Fruit fly (Drosophila melanogaster) whole organism, embryonic: ENCODE measurements around the gene HIP-R.

Experiments used
- CG10431 ChIP-seq: fragments of 200-800 bp; sonication (Bioruptor generic); optimal IDR thresholded peaks from 3 replicates; lab custom pipeline; 2018; ENCODE audit warnings: missing biosample characterization, mild to moderate bottlenecking, missing genetic modification characterization
- CG10462 ChIP-seq: fragments of 200-800 bp; sonication (Bioruptor generic); optimal IDR thresholded peaks from 2 replicates; lab custom pipeline; 2016; ENCODE audit warnings: missing biosample characterization, missing genetic modification characterization
- CG11093 ChIP-seq: fragments of 200-800 bp; sonication (Bioruptor generic); IDR thresholded peaks from 3 replicates; pipeline ENCODE4 v1.3.6; 2022; ENCODE audit warnings: missing biosample characterization, missing genetic modification characterization
- CG11398 ChIP-seq: fragments of 200-800 bp; sonication (Bioruptor generic); optimal IDR thresholded peaks from 2 replicates; lab custom pipeline; 2016; ENCODE audit warnings: missing biosample characterization, missing genetic modification characterization
- CG11456 ChIP-seq: fragments of 200-800 bp; sonication (Bioruptor generic); IDR thresholded peaks from 3 replicates; pipeline ENCODE4 v1.3.6; 2022; ENCODE audit warnings: missing biosample characterization, missing genetic modification characterization
- CG12769 ChIP-seq: fragments of 200-800 bp; sonication (Bioruptor generic); optimal IDR thresholded peaks from 2 replicates; lab custom pipeline; 2019; ENCODE audit warnings: missing biosample characterization, mild to moderate bottlenecking, missing genetic modification characterization, moderate library complexity
- CG13894 ChIP-seq: fragments of 200-800 bp; sonication (Bioruptor generic); optimal IDR thresholded peaks from 3 replicates; lab custom pipeline; 2018; ENCODE audit warnings: missing biosample characterization, mild to moderate bottlenecking, missing genetic modification characterization, moderate library complexity
- CG14667 ChIP-seq: fragments of 200-800 bp; sonication (Bioruptor generic); IDR thresholded peaks from 2 replicates; pipeline ENCODE4 v1.3.6; 2022; ENCODE audit warnings: missing biosample characterization, missing genetic modification characterization
- CG1603 ChIP-seq: fragments of 200-800 bp; sonication (Bioruptor generic); optimal IDR thresholded peaks from 2 replicates; lab custom pipeline; 2019; ENCODE audit warnings: missing biosample characterization, mild to moderate bottlenecking, missing genetic modification characterization, moderate library complexity
- CG2116 ChIP-seq: fragments of 200-800 bp; sonication (Bioruptor generic); optimal IDR thresholded peaks from 3 replicates; lab custom pipeline; 2018; ENCODE audit warnings: missing biosample characterization, mild to moderate bottlenecking, missing genetic modification characterization
- CG2199 ChIP-seq: fragments of 200-800 bp; sonication (Bioruptor generic); IDR thresholded peaks from 3 replicates; pipeline ENCODE4 v1.3.6; 2022; ENCODE audit warnings: missing biosample characterization, missing genetic modification characterization
- CG34376 ChIP-seq: fragments of 200-800 bp; sonication (Bioruptor generic); optimal IDR thresholded peaks from 2 replicates; lab custom pipeline; 2018; ENCODE audit warnings: missing biosample characterization, mild to moderate bottlenecking, missing genetic modification characterization
- CG3838 ChIP-seq: fragments of 200-800 bp; sonication (Bioruptor generic); optimal IDR thresholded peaks from 3 replicates; lab custom pipeline; 2016; ENCODE audit warnings: missing biosample characterization, missing genetic modification characterization
- CG4424 ChIP-seq: fragments of 200-800 bp; sonication (Bioruptor generic); optimal IDR thresholded peaks from 3 replicates; lab custom pipeline; 2016; ENCODE audit warnings: missing biosample characterization, missing genetic modification characterization
- CG5953 ChIP-seq: fragments of 200-800 bp; sonication (Bioruptor generic); IDR thresholded peaks from 2 replicates; pipeline ENCODE4 v1.3.6; 2022; ENCODE audit warnings: missing biosample characterization, missing genetic modification characterization
- CG6272 ChIP-seq: fragments of 200-800 bp; sonication (Bioruptor generic); IDR thresholded peaks from 2 replicates; pipeline ENCODE4 v1.3.6; 2022; ENCODE audit warnings: missing biosample characterization, missing genetic modification characterization
- CG6765 ChIP-seq: fragments of 200-800 bp; sonication (Bioruptor generic); optimal IDR thresholded peaks from 3 replicates; lab custom pipeline; 2017; ENCODE audit warnings: missing biosample characterization, mild to moderate bottlenecking, missing genetic modification characterization
- CG8924 ChIP-seq: fragments of 200-800 bp; optimal IDR thresholded peaks from 3 replicates; lab custom pipeline; 2019; ENCODE audit warnings: missing biosample characterization, mild to moderate bottlenecking, missing genetic modification characterization, moderate library complexity
- CG9437 ChIP-seq: fragments of 200-800 bp; sonication (Bioruptor generic); optimal IDR thresholded peaks from 2 replicates; lab custom pipeline; 2018; ENCODE audit warnings: missing biosample characterization, mild to moderate bottlenecking, missing genetic modification characterization
- CG9876 ChIP-seq: fragments of 200-800 bp; sonication (Bioruptor generic); optimal IDR thresholded peaks from 2 replicates; lab custom pipeline; 2016; ENCODE audit warnings: missing biosample characterization, missing genetic modification characterization
- D19A ChIP-seq: fragments of 200-800 bp; optimal IDR thresholded peaks from 3 replicates; lab custom pipeline; 2019; ENCODE audit warnings: missing biosample characterization, mild to moderate bottlenecking, missing genetic modification characterization, moderate library complexity
- H2.0 ChIP-seq: fragments of 200-800 bp; sonication (Bioruptor generic); IDR thresholded peaks from 2 replicates; pipeline ENCODE4 v1.3.6; 2022; ENCODE audit warnings: missing biosample characterization, missing genetic modification characterization
- HLHmδ ChIP-seq: fragments of 200-800 bp; sonication (Bioruptor generic); optimal IDR thresholded peaks from 2 replicates; lab custom pipeline; 2018; ENCODE audit warnings: missing biosample characterization, mild to moderate bottlenecking, missing genetic modification characterization, moderate library complexity
- MBD-R2 ChIP-seq: fragments of 200-800 bp; sonication (Bioruptor generic); IDR thresholded peaks from 2 replicates; pipeline ENCODE4 v1.3.6; 2022; ENCODE audit warnings: missing biosample characterization, missing genetic modification characterization
- Max ChIP-seq: fragments of 200-800 bp; sonication (Bioruptor generic); optimal IDR thresholded peaks from 2 replicates; lab custom pipeline; 2016; ENCODE audit warnings: missing biosample characterization, mild to moderate bottlenecking, missing genetic modification characterization
- NFAT ChIP-seq: fragments of 200-800 bp; sonication (Bioruptor generic); IDR thresholded peaks from 2 replicates; pipeline ENCODE4 v1.3.6; 2022; ENCODE audit warnings: missing biosample characterization, missing genetic modification characterization
- Nf-YA ChIP-seq: fragments of 200-800 bp; sonication (Bioruptor generic); IDR thresholded peaks from 2 replicates; pipeline ENCODE4 v1.3.6; 2022; ENCODE audit warnings: missing biosample characterization, missing genetic modification characterization
- Oaz ChIP-seq: fragments of 200-800 bp; sonication (Bioruptor generic); IDR thresholded peaks from 2 replicates; pipeline ENCODE4 v1.3.6; 2022; ENCODE audit warnings: missing biosample characterization, missing genetic modification characterization
- Oli ChIP-seq: fragments of 200-800 bp; sonication (Bioruptor generic); optimal IDR thresholded peaks from 2 replicates; lab custom pipeline; 2018; ENCODE audit warnings: missing biosample characterization, mild to moderate bottlenecking, missing genetic modification characterization, moderate library complexity
- Optix ChIP-seq: fragments of 200-800 bp; sonication (Bioruptor generic); IDR thresholded peaks from 3 replicates; pipeline ENCODE4 v1.3.6; 2022; ENCODE audit warnings: missing biosample characterization, missing genetic modification characterization
- Six4 ChIP-seq: fragments of 200-800 bp; sonication (Bioruptor generic); optimal IDR thresholded peaks from 2 replicates; lab custom pipeline; 2016; ENCODE audit warnings: missing biosample characterization, missing genetic modification characterization
- Sox100B ChIP-seq: fragments of 200-800 bp; sonication (Bioruptor generic); optimal IDR thresholded peaks from 3 replicates; lab custom pipeline; 2018; ENCODE audit warnings: missing biosample characterization, mild to moderate bottlenecking, missing genetic modification characterization
- Stat92E ChIP-seq, 3 experiments: fragments of >200 bp in 2 of 3; fragments of 200-800 bp in 1 of 3; sonication (Bioruptor generic) in 1 of 3; optimal IDR thresholded peaks; 2 replicates each; lab custom pipeline; 2017 to 2019; ENCODE audit warnings: missing biosample characterization in 3 of 3, missing genetic modification characterization in 3 of 3, mild to moderate bottlenecking in 1 of 3, moderate library complexity in 1 of 3
- TFAM ChIP-seq: fragments of 200-800 bp; sonication (Bioruptor generic); optimal IDR thresholded peaks from 2 replicates; lab custom pipeline; 2017; ENCODE audit warnings: missing biosample characterization, missing genetic modification characterization, inconsistent platforms
- croc ChIP-seq: fragments of 200-800 bp; sonication (Bioruptor generic); conservative IDR thresholded peaks from 3 replicates; pipeline ENCODE4 v1.3.6; 2022; ENCODE audit warnings: missing biosample characterization, missing genetic modification characterization
- crol ChIP-seq: fragments of 200-800 bp; sonication (Bioruptor generic); IDR thresholded peaks from 2 replicates; pipeline ENCODE4 v1.3.6; 2022; ENCODE audit warnings: missing biosample characterization, missing genetic modification characterization
- dati ChIP-seq: fragments of 200-800 bp; sonication (Bioruptor generic); IDR thresholded peaks from 2 replicates; pipeline ENCODE4 v1.3.6; 2022; ENCODE audit warnings: missing biosample characterization, missing genetic modification characterization
- dmrt11E ChIP-seq: fragments of 200-800 bp; sonication (Bioruptor generic); optimal IDR thresholded peaks from 3 replicates; lab custom pipeline; 2018; ENCODE audit warnings: missing biosample characterization, mild to moderate bottlenecking, missing genetic modification characterization, moderate library complexity
- gem ChIP-seq: fragments of 200-800 bp; sonication (Bioruptor generic); optimal IDR thresholded peaks from 2 replicates; lab custom pipeline; 2019; ENCODE audit warnings: missing biosample characterization, mild to moderate bottlenecking, missing genetic modification characterization, moderate library complexity
- h ChIP-seq: fragments of >200 bp; optimal IDR thresholded peaks from 2 replicates; lab custom pipeline; 2017
- insv ChIP-seq, 2 experiments: fragments of 200-800 bp; sonication (Bioruptor generic); optimal IDR thresholded peaks; 3 replicates each; lab custom pipeline; 2016 to 2018; ENCODE audit warnings: missing biosample characterization in 2 of 2, missing genetic modification characterization in 2 of 2
- inv ChIP-seq: fragments of 200-800 bp; sonication (Bioruptor generic); IDR thresholded peaks from 2 replicates; pipeline ENCODE4 v1.3.6; 2022; ENCODE audit warnings: missing biosample characterization, missing genetic modification characterization; ENCODE audit not compliant: partially characterized antibody
- knrl ChIP-seq: fragments of 200-800 bp; sonication (Bioruptor generic); IDR thresholded peaks from 3 replicates; pipeline ENCODE4 v1.3.6; 2022; ENCODE audit warnings: missing biosample characterization, missing genetic modification characterization; ENCODE audit not compliant: partially characterized antibody
- lab ChIP-seq: fragments of 200-800 bp; sonication (Bioruptor generic); optimal IDR thresholded peaks from 3 replicates; lab custom pipeline; 2017; ENCODE audit warnings: missing biosample characterization, missing genetic modification characterization, mild to moderate bottlenecking, moderate library complexity, missing genetic modification reagents
- pho ChIP-seq: fragments of 200-800 bp; sonication (Bioruptor generic); optimal IDR thresholded peaks from 2 replicates; lab custom pipeline; 2016; ENCODE audit warnings: missing biosample characterization, missing genetic modification characterization
- run ChIP-seq: fragments of 200-800 bp; sonication (Bioruptor generic); optimal IDR thresholded peaks from 3 replicates; lab custom pipeline; 2018; ENCODE audit warnings: missing biosample characterization, mild to moderate bottlenecking, missing genetic modification characterization
- scrt ChIP-seq: fragments of 200-800 bp; sonication (Bioruptor generic); optimal IDR thresholded peaks from 2 replicates; lab custom pipeline; 2018; ENCODE audit warnings: missing biosample characterization, mild to moderate bottlenecking, missing genetic modification characterization, moderate library complexity
- sob ChIP-seq: fragments of 200-800 bp; sonication (Bioruptor generic); IDR thresholded peaks from 2 replicates; pipeline ENCODE4 v1.3.6; 2022; ENCODE audit warnings: missing biosample characterization, missing genetic modification characterization
- tna ChIP-seq: fragments of 200-800 bp; sonication (Bioruptor generic); IDR thresholded peaks from 2 replicates; pipeline ENCODE4 v1.3.6; 2022; ENCODE audit warnings: missing biosample characterization, missing genetic modification characterization; ENCODE audit not compliant: partially characterized antibody
- unc-4 ChIP-seq: fragments of 200-800 bp; sonication (Bioruptor generic); IDR thresholded peaks from 2 replicates; pipeline ENCODE4 v1.3.6; 2022; ENCODE audit warnings: missing biosample characterization, missing genetic modification characterization; ENCODE audit not compliant: partially characterized antibody
- usp ChIP-seq: fragments of >200 bp; optimal IDR thresholded peaks from 2 replicates; lab custom pipeline; 2017; ENCODE audit warnings: missing biosample characterization, missing genetic modification characterization

The HIP-R gene

DNA sequence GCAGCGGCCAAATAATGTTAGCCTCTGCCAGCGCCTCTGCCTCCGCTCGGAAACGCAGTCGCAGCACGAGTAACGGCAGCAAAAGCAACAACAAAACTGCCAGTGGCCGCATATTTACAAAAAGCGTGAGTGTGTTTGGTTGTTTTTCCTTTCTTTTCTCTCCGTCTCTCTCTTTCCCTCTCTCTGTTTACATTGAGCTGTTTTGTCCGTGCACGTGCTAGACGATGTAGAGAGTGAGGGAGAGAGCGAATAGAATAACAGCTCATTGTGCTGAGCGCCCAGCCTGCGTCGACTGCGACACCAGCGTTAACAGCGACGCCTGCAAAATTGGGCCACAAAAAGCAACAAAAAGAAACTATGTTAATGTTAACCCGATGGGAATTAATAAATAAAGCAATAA, 12.5 kb upstream of the HIP-R start (continued):
- TF ChIP-seq CG3838 (GFP tag; lab: Kevin White, UChicago) (no peak), HLHmδ (peak; percentile 95), lab (GFP tag; lab: Kevin White, UChicago) (peak; percentile 81), dati (GFP tag; lab: Robert Waterston, UW) (no peak), insv (GFP tag; optimal IDR thresholded peaks at IDR 0.05; lab: Kevin White, UChicago) (peak in 1 of 2 experiments; percentile 67), crol (GFP tag; lab: Robert Waterston, UW) (peak; percentile 54; the same call in 1 of the 2 replicates), CG2199 (GFP tag; lab: Robert Waterston, UW) (peak; percentile 55; the same call in 2 of the 3 replicates), CG11398 (peak; percentile 78), gem (tag; lab: Kevin White, UChicago) (no peak), CG10462 (no peak), CG1603 (peak; percentile 59), pho (peak; percentile 31), TFAM (GFP tag; lab: Kevin White, UChicago) (no peak), sob (GFP tag; lab: Robert Waterston, UW) (peak; percentile 66; the same call in 1 of the 2 replicates), CG13894 (tag; lab: Kevin White, UChicago) (peak; percentile 53), CG12769 (peak; percentile 78), Sox100B (GFP tag; lab: Kevin White, UChicago) (peak; percentile 49), Nf-YA (GFP tag; lab: Robert Waterston, UW) (no peak), CG8924 (peak; percentile 64), CG6765 (GFP tag; lab: Kevin White, UChicago) (no peak), CG6272 (GFP tag; lab: Robert Waterston, UW) (no peak), CG11093 (GFP tag; lab: Robert Waterston, UW) (no peak), scrt (GFP tag; lab: Kevin White, UChicago) (peak; percentile 69), CG10431 (peak; percentile 76), CG14667 (no peak), unc-4 (GFP tag; lab: Robert Waterston, UW) (no peak), inv (no peak), CG11456 (GFP tag; lab: Robert Waterston, UW) (no peak), Oli (tag; lab: Kevin White, UChicago) (no peak), knrl (no peak), CG9876 (no peak), Stat92E (GFP tag; optimal IDR thresholded peaks at IDR 0.05; lab: Kevin White, UChicago) (peak in 1 of 3 experiments; percentile 16), usp (GFP tag; lab: Kevin White, UChicago) (no peak), Oaz (no peak), dmrt11E (tag; lab: Kevin White, UChicago) (no peak), NFAT (GFP tag; lab: Robert Waterston, UW) (no peak), Six4 (GFP tag; lab: Kevin White, UChicago) (peak; percentile 34), CG9437 (GFP tag; lab: Kevin White, UChicago) (no peak), MBD-R2 (GFP tag; lab: Robert Waterston, UW) (no peak), run (peak; percentile 52), CG2116 (GFP tag; lab: Kevin White, UChicago) (peak; percentile 4), h (no peak), CG5953 (GFP tag; lab: Robert Waterston, UW) (no peak), CG4424 (GFP tag; lab: Kevin White, UChicago) (no peak), Max (GFP tag; lab: Kevin White, UChicago) (peak; percentile 67), tna (GFP tag; lab: Robert Waterston, UW) (no peak), D19A (tag; lab: Kevin White, UChicago) (peak; percentile 29), croc (GFP tag; lab: Robert Waterston, UW) (no peak; the same call in 2 of the 3 replicates), Optix (GFP tag; lab: Robert Waterston, UW) (no peak), H2.0 (GFP tag; lab: Robert Waterston, UW) (no peak), CG34376 (GFP tag; lab: Kevin White, UChicago) (peak; percentile 84)
